Worm (Caenorhabditis elegans) whole organism, L1 larva: ENCODE results near the gene F26G1.3.
A peak's percentile ranks its signal among the peaks of the same experiment; 100 is the strongest.

ENCODE experiments used
- Y116A8C.19 ChIP-seq: sonication (generic microtip); optimal IDR thresholded peaks from 2 replicates; lab custom pipeline; 2016; ENCODE audit warnings: missing compliant biosample characterization, missing genetic modification characterization, borderline replicate concordance
- aly-2 ChIP-seq: fragments of 150-350 bp; optimal IDR thresholded peaks from 2 replicates; lab custom pipeline; 2014; ENCODE audit warnings: missing biosample characterization, missing genetic modification characterization
- ceh-82 ChIP-seq, 3 experiments: fragments of 150-350 bp in 1 of 3; sonication (generic microtip) in 2 of 3; optimal IDR thresholded peaks; 2 replicates each; lab custom pipeline; 2014 to 2017; ENCODE audit warnings: missing biosample characterization in 3 of 3, missing genetic modification characterization in 3 of 3
- dpl-1 ChIP-seq, 3 experiments: fragments of 150-350 bp in 2 of 3; sonication (generic microtip) in 1 of 3; optimal IDR thresholded peaks; 2 replicates each; lab custom pipeline; 2014 to 2017; ENCODE audit warnings: missing biosample characterization in 3 of 3, missing genetic modification characterization in 3 of 3, missing genetic modification reagents in 3 of 3
- dsc-1 ChIP-seq: sonication (generic microtip); optimal IDR thresholded peaks from 2 replicates; lab custom pipeline; 2016; ENCODE audit warnings: mild to moderate bottlenecking, missing genetic modification characterization, missing compliant biosample characterization
- efl-3 ChIP-seq: fragments of 200-800 bp; sonication (Bioruptor generic); optimal IDR thresholded peaks from 2 replicates; lab custom pipeline; 2018; ENCODE audit warnings: mild to moderate bottlenecking, missing genetic modification characterization, missing compliant biosample characterization
- egl-13 ChIP-seq: sonication (generic microtip); optimal IDR thresholded peaks from 2 replicates; lab custom pipeline; 2016; ENCODE audit warnings: missing genotype, missing genetic modification reagents, missing genetic modification characterization, missing compliant biosample characterization
- ets-5 ChIP-seq: fragments of 200-800 bp; sonication (Bioruptor generic); IDR thresholded peaks from 2 replicates; pipeline ENCODE4 v1.3.6; 2022; ENCODE audit warnings: missing genetic modification characterization, missing compliant biosample characterization
- fkh-10 ChIP-seq: sonication (generic microtip); optimal IDR thresholded peaks from 2 replicates; lab custom pipeline; 2017; ENCODE audit warnings: missing biosample characterization, missing genetic modification reagents, missing genetic modification characterization
- fkh-8 ChIP-seq: sonication (generic microtip); optimal IDR thresholded peaks from 2 replicates; lab custom pipeline; 2016; ENCODE audit warnings: mild to moderate bottlenecking, missing genetic modification characterization, missing compliant biosample characterization
- grh-1 ChIP-seq: fragments of 200-800 bp; sonication (Bioruptor generic); IDR thresholded peaks from 2 replicates; pipeline ENCODE4 v1.3.6; 2022; ENCODE audit warnings: missing genetic modification reagents, missing genetic modification characterization, missing compliant biosample characterization
- irx-1 ChIP-seq: sonication (generic microtip); optimal IDR thresholded peaks from 2 replicates; lab custom pipeline; 2016; ENCODE audit warnings: missing genetic modification characterization, missing compliant biosample characterization
- jun-1 ChIP-seq: fragments of 150-350 bp; optimal IDR thresholded peaks from 2 replicates; lab custom pipeline; 2014; ENCODE audit warnings: missing biosample characterization, missing genetic modification reagents, missing genetic modification characterization
- lin-14 ChIP-seq: fragments of 200-800 bp; sonication (Bioruptor generic); optimal IDR thresholded peaks from 2 replicates; lab custom pipeline; 2018; ENCODE audit warnings: mild to moderate bottlenecking, missing genetic modification characterization, moderate library complexity, missing compliant biosample characterization
- lin-35 ChIP-seq, 2 experiments: fragments of 150-350 bp; optimal IDR thresholded peaks; 2 replicates each; lab custom pipeline; 2014; ENCODE audit warnings: missing biosample characterization in 2 of 2, missing genetic modification characterization in 2 of 2, missing genetic modification reagents in 2 of 2
- lir-3 ChIP-seq: sonication (generic microtip); optimal IDR thresholded peaks from 2 replicates; lab custom pipeline; 2016; ENCODE audit warnings: mild to moderate bottlenecking, missing genetic modification characterization, moderate library complexity, missing compliant biosample characterization; ENCODE audit not compliant: poor library complexity
- nhr-12 ChIP-seq: sonication (generic microtip); optimal IDR thresholded peaks from 2 replicates; lab custom pipeline; 2017; ENCODE audit warnings: missing biosample characterization, missing genetic modification characterization
- nhr-28 ChIP-seq: fragments of 150-350 bp; optimal IDR thresholded peaks from 2 replicates; lab custom pipeline; 2014; ENCODE audit warnings: missing biosample characterization, missing genetic modification characterization
- nhr-47 ChIP-seq: sonication (generic microtip); optimal IDR thresholded peaks from 2 replicates; lab custom pipeline; 2016; ENCODE audit warnings: mild to moderate bottlenecking, missing genetic modification characterization, moderate library complexity, missing compliant biosample characterization
- nhr-71 ChIP-seq: sonication (generic microtip); optimal IDR thresholded peaks from 2 replicates; lab custom pipeline; 2016; ENCODE audit warnings: mild to moderate bottlenecking, missing genetic modification characterization, moderate library complexity, missing compliant biosample characterization
- nhr-77 ChIP-seq: fragments of 150-350 bp; optimal IDR thresholded peaks from 2 replicates; lab custom pipeline; 2014; ENCODE audit warnings: missing biosample characterization, missing genetic modification characterization
- nhr-84 ChIP-seq: sonication (generic microtip); optimal IDR thresholded peaks from 2 replicates; lab custom pipeline; 2017; ENCODE audit warnings: missing biosample characterization, missing genetic modification characterization
- nhr-85 ChIP-seq: sonication (generic microtip); peaks from one replicate; lab custom pipeline; 2016; ENCODE audit warnings: missing genetic modification characterization, inconsistent platforms, missing compliant biosample characterization
- skn-1 ChIP-seq: fragments of 150-350 bp; optimal IDR thresholded peaks from 2 replicates; lab custom pipeline; 2014; ENCODE audit warnings: missing biosample characterization, missing genetic modification characterization
- snpc-4 ChIP-seq: fragments of 150-350 bp; optimal IDR thresholded peaks from 2 replicates; lab custom pipeline; 2014; ENCODE audit warnings: missing biosample characterization, missing genetic modification characterization
- sptf-1 ChIP-seq: fragments of 150-350 bp; optimal IDR thresholded peaks from 2 replicates; lab custom pipeline; 2014; ENCODE audit warnings: missing biosample characterization, missing genetic modification characterization
- sup-37 ChIP-seq: fragments of 200-800 bp; sonication (Bioruptor generic); optimal IDR thresholded peaks from 2 replicates; lab custom pipeline; 2018; ENCODE audit warnings: mild to moderate bottlenecking, missing genetic modification characterization, missing compliant biosample characterization
- tbx-2 ChIP-seq: sonication (generic microtip); optimal IDR thresholded peaks from 2 replicates; lab custom pipeline; 2016; ENCODE audit warnings: missing genetic modification characterization, missing compliant biosample characterization
- tlp-1 ChIP-seq: fragments of 150-350 bp; optimal IDR thresholded peaks from 2 replicates; lab custom pipeline; 2014; ENCODE audit warnings: missing biosample characterization, missing genetic modification characterization
- unc-30 ChIP-seq: sonication (generic microtip); optimal IDR thresholded peaks from 2 replicates; lab custom pipeline; 2017; ENCODE audit warnings: missing biosample characterization, missing genetic modification characterization
- unc-86 ChIP-seq: sonication (generic microtip); optimal IDR thresholded peaks from 2 replicates; lab custom pipeline; 2016; ENCODE audit warnings: missing genetic modification characterization, missing compliant biosample characterization
- vab-15 ChIP-seq: sonication (generic microtip); optimal IDR thresholded peaks from 2 replicates; lab custom pipeline; 2017; ENCODE audit warnings: missing genotype, mild to moderate bottlenecking, missing genetic modification characterization, missing compliant biosample characterization
- ztf-11 ChIP-seq, 2 experiments: sonication (generic microtip); optimal IDR thresholded peaks; 2 replicates each; lab custom pipeline; 2016 to 2017; ENCODE audit warnings: missing genetic modification characterization in 2 of 2, missing biosample characterization in 1 of 2, missing compliant biosample characterization in 1 of 2

The F26G1.3 gene

DNA sequence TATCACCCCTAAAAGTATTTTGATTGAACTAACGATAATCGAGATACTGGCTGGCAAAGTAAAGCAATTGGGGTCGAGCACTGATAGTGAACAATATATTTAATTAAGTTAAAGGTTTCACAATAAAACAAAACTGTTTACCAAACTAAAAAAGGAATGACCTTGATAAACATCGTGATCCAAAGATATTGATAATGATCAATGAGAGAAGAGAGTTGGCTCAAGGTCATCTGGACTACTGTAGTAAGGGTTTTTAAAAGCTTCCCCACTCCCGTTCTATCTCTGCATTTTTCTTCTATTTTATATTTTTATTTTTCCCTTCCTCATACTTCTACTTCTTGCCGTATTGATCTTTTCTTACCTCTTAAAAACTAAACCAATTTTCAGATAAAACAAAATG is 9.0 kb upstream of the F26G1.3 start, which contains the start of gene F41C3.2 (continued):
- peak; percentile 83 for TF ChIP-seq nhr-85 (tag; lab: Kevin White, UChicago)
- no peak for TF ChIP-seq ets-5 (GFP tag; lab: Robert Waterston, UW)
- no peak for TF ChIP-seq egl-13 (tag; lab: Kevin White, UChicago)
- no peak for TF ChIP-seq snpc-4 (tag; lab: Kevin White, UChicago)
- TF ChIP-seq sptf-1 (tag; lab: Kevin White, UChicago) = no peak
- TF ChIP-seq vab-15 (tag; lab: Kevin White, UChicago) = no peak
- no peak for TF ChIP-seq grh-1 (GFP tag; lab: Robert Waterston, UW)

- TF ChIP-seq nhr-85 (tag; lab: Kevin White, UChicago) (peak; percentile 8), nhr-47 (tag; lab: Kevin White, UChicago) (no peak)
These were observed 6.3 kb upstream of the F26G1.3 start, which contains the start of gene F41C3.1 for ce11 chrII:4752257-4752728. TSS of gene F41C3.1 (plus strand) at chrII:4752307.

DNA sequence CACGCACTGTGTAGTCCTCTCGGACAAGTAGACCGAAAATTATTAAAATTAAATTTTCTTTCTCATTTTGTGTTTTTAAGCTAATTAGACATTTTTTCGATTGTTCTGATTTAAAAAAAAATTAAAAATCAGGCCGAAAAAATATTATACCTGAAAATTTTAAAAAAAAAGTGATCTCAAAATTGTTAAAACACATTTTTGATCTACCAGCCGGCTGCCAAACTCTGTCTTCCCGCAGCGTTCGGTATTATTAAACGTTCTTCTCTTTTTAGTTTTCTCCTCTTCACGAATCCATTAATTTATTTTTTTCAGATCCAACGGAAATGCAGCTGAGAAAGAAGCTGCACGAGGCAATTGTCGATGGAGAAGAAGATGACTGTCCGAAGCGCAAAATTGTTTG is 5.4 kb upstream of the F26G1.3 start, which contains the start of gene C27D9.1:
Gene C27D9.1, plus strand, starts transcription at position 281 of the 400 bp plus-strand sequence.
- no peak for TF ChIP-seq skn-1 (tag; lab: Kevin White, UChicago)

DNA sequence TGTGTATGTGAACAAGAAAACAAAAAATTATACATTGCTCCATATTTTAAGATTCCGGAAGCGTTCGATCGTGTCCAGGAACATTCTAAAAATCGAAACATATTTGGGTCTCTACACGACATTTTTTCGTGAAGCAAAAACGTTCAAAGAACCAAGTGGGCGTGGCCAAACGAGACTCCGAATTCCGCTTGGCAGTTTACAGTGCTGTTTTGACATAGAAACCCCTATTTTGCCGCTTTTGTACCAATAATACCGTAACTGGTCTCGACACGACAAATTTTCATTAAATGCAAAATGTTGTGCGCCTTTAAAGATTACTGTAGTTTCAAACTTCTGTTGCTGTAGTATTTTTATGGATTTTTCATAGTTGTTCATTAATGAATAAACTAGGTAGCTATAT is 2.9 kb upstream of the F26G1.3 start:
- TF ChIP-seq aly-2 (no peak), lin-14 (GFP tag; lab: Kevin White, UChicago) (no peak), nhr-84 (tag; lab: Kevin White, UChicago) (no peak), lir-3 (no peak), unc-86 (tag; lab: Kevin White, UChicago) (no peak), Y116A8C.19 (tag; lab: Kevin White, UChicago) (no peak), fkh-8 (no peak), dsc-1 (no peak), nhr-71 (no peak), sup-37 (GFP tag; lab: Kevin White, UChicago) (no peak), ets-5 (GFP tag; lab: Robert Waterston, UW) (no peak), efl-3 (GFP tag; lab: Kevin White, UChicago) (no peak)

ce11 chrII:4756751-4757150 is 1.8 kb upstream of the F26G1.3 start, which contains the start of gene C27D9.2:
TSS of gene C27D9.2 (minus strand) at chrII:4756851.
- TF ChIP-seq ztf-11 (tag; optimal IDR thresholded peaks at IDR 0.05; lab: Kevin White, UChicago) (no peak), fkh-10 (no peak), aly-2 (no peak), tlp-1 (tag; lab: Kevin White, UChicago) (no peak), lin-35 (GFP tag; optimal IDR thresholded peaks at IDR 0.05; lab: Kevin White, UChicago) (no peak), nhr-77 (tag; lab: Kevin White, UChicago) (no peak), nhr-12 (tag; lab: Kevin White, UChicago) (no peak), jun-1 (tag; lab: Kevin White, UChicago) (no peak), nhr-47 (tag; lab: Kevin White, UChicago) (no peak), tbx-2 (tag; lab: Kevin White, UChicago) (no peak), irx-1 (tag; lab: Kevin White, UChicago) (no peak), dpl-1 (GFP tag; optimal IDR thresholded peaks at IDR 0.05; lab: Kevin White, UChicago) (no peak), snpc-4 (tag; lab: Kevin White, UChicago) (no peak), ceh-82 (tag; optimal IDR thresholded peaks at IDR 0.05; lab: Kevin White, UChicago) (no peak), nhr-28 (tag; lab: Kevin White, UChicago) (no peak), unc-30 (tag; lab: Kevin White, UChicago) (no peak)
